Worm (Caenorhabditis elegans) whole organism, young adult: ENCODE measurements around the gene ZK686.1.

ENCODE experiments used
- B0019.2 ChIP-seq: fragments of 200-800 bp; sonication (Bioruptor generic); conservative IDR thresholded peaks from 2 replicates; pipeline ENCODE4 v1.3.6; 2022; ENCODE audit warnings: missing genetic modification reagents, missing genetic modification characterization, missing compliant biosample characterization
- C06A6.2 ChIP-seq: fragments of 200-800 bp; sonication (Bioruptor generic); conservative IDR thresholded peaks from 2 replicates; pipeline ENCODE4 v1.3.6; 2022; ENCODE audit warnings: missing genetic modification characterization, missing compliant biosample characterization
- F10E7.11 ChIP-seq: sonication (generic microtip); optimal IDR thresholded peaks from 2 replicates; lab custom pipeline; 2017; ENCODE audit warnings: mild to moderate bottlenecking, missing genetic modification characterization, moderate library complexity, missing compliant biosample characterization
- F33H1.4 ChIP-seq: fragments of 200-800 bp; sonication (Bioruptor generic); IDR thresholded peaks from 2 replicates; pipeline ENCODE4 v1.3.6; 2022; ENCODE audit warnings: missing genetic modification reagents, missing genetic modification characterization, missing compliant biosample characterization
- F39B2.1 ChIP-seq: fragments of 200-800 bp; sonication (Bioruptor generic); IDR thresholded peaks from 2 replicates; pipeline ENCODE4 v1.3.6; 2022; ENCODE audit warnings: missing genetic modification reagents, missing genetic modification characterization, missing compliant biosample characterization
- F57A8.1 ChIP-seq: fragments of 200-800 bp; sonication (Bioruptor generic); optimal IDR thresholded peaks from 2 replicates; lab custom pipeline; 2018; ENCODE audit warnings: mild to moderate bottlenecking, missing genetic modification characterization, moderate library complexity, missing compliant biosample characterization
- F57C9.4 ChIP-seq: sonication (generic microtip); optimal IDR thresholded peaks from 2 replicates; lab custom pipeline; 2017; ENCODE audit warnings: mild to moderate bottlenecking, missing genetic modification characterization, missing compliant biosample characterization
- K11D2.4 ChIP-seq: fragments of 200-800 bp; sonication (Bioruptor generic); IDR thresholded peaks from 2 replicates; pipeline ENCODE4 v1.3.6; 2022; ENCODE audit warnings: missing genetic modification reagents, missing genetic modification characterization, missing compliant biosample characterization
- Y53F4B.3 ChIP-seq: fragments of 200-800 bp; sonication (Bioruptor generic); IDR thresholded peaks from 2 replicates; pipeline ENCODE4 v1.3.6; 2022; ENCODE audit warnings: missing genetic modification reagents, missing genetic modification characterization, missing compliant biosample characterization
- Y53G8AR.9 ChIP-seq: fragments of 200-800 bp; sonication (Bioruptor generic); conservative IDR thresholded peaks from 2 replicates; pipeline ENCODE4 v1.3.6; 2022; ENCODE audit warnings: missing genetic modification reagents, missing genetic modification characterization, missing compliant biosample characterization
- Y67H2A.10 ChIP-seq: fragments of 200-800 bp; sonication (Bioruptor generic); conservative IDR thresholded peaks from 2 replicates; pipeline ENCODE4 v1.3.6; 2022; ENCODE audit warnings: missing genetic modification reagents, missing genetic modification characterization, missing compliant biosample characterization
- ZK185.1 ChIP-seq: sonication (generic microtip); optimal IDR thresholded peaks from 2 replicates; lab custom pipeline; 2016; ENCODE audit warnings: mild to moderate bottlenecking, missing genetic modification characterization, missing compliant biosample characterization; ENCODE audit not compliant: poor library complexity, severe bottlenecking
- aptf-2 ChIP-seq: fragments of 200-800 bp; sonication (Bioruptor generic); conservative IDR thresholded peaks from 2 replicates; pipeline ENCODE4 v1.3.6; 2022; ENCODE audit warnings: missing genetic modification reagents, missing genetic modification characterization, missing compliant biosample characterization
- atf-7 ChIP-seq: sonication (generic microtip); optimal IDR thresholded peaks from 2 replicates; lab custom pipeline; 2017; ENCODE audit warnings: mild to moderate bottlenecking, missing genetic modification characterization, missing compliant biosample characterization
- athp-1 ChIP-seq: sonication (generic microtip); optimal IDR thresholded peaks from 2 replicates; lab custom pipeline; 2017; ENCODE audit warnings: mild to moderate bottlenecking, missing genetic modification characterization, missing compliant biosample characterization
- attf-5 ChIP-seq: fragments of 200-800 bp; sonication (Bioruptor generic); optimal IDR thresholded peaks from 2 replicates; lab custom pipeline; 2018; ENCODE audit warnings: mild to moderate bottlenecking, missing genetic modification characterization, missing compliant biosample characterization
- ccch-3 ChIP-seq: fragments of 200-800 bp; sonication (Bioruptor generic); optimal IDR thresholded peaks from 2 replicates; lab custom pipeline; 2018; ENCODE audit warnings: mild to moderate bottlenecking, missing genetic modification characterization, missing compliant biosample characterization
- cebp-1 ChIP-seq, 2 experiments: fragments of 200-800 bp in 1 of 2; sonication (Bioruptor generic) in 1 of 2; sonication (generic microtip) in 1 of 2; IDR thresholded peaks in 1 of 2; optimal IDR thresholded peaks in 1 of 2; 2 replicates each; pipeline versions ENCODE4 v1.3.6 to Lab custom; 2017 to 2022; ENCODE audit warnings: missing compliant biosample characterization in 2 of 2, missing genetic modification characterization in 2 of 2, mild to moderate bottlenecking in 1 of 2, missing genetic modification reagents in 1 of 2, moderate library complexity in 1 of 2
- ceh-100 ChIP-seq: fragments of 200-800 bp; sonication (Bioruptor generic); IDR thresholded peaks from 2 replicates; pipeline ENCODE4 v1.3.6; 2022; ENCODE audit warnings: missing genetic modification reagents, missing genetic modification characterization, missing compliant biosample characterization
- ceh-79 ChIP-seq: sonication (generic microtip); optimal IDR thresholded peaks from 2 replicates; lab custom pipeline; 2017; ENCODE audit warnings: mild to moderate bottlenecking, missing genetic modification characterization, missing compliant biosample characterization
- efl-1 ChIP-seq: fragments of 150-350 bp; optimal IDR thresholded peaks from 2 replicates; lab custom pipeline; 2014; ENCODE audit warnings: missing biosample characterization, missing genetic modification reagents, missing genetic modification characterization
- egl-18 ChIP-seq: fragments of 200-800 bp; sonication (Bioruptor generic); IDR thresholded peaks from 2 replicates; pipeline ENCODE4 v1.3.6; 2022; ENCODE audit warnings: missing genetic modification reagents, missing genetic modification characterization, missing compliant biosample characterization
- ekl-4 ChIP-seq: fragments of 200-800 bp; sonication (Bioruptor generic); IDR thresholded peaks from 2 replicates; pipeline ENCODE4 v1.3.6; 2022; ENCODE audit warnings: missing genetic modification reagents, missing genetic modification characterization, missing compliant biosample characterization
- hlh-26 ChIP-seq: fragments of 200-800 bp; sonication (Bioruptor generic); conservative IDR thresholded peaks from 2 replicates; pipeline ENCODE4 v1.3.6; 2022; ENCODE audit warnings: missing genetic modification reagents, missing genetic modification characterization, missing compliant biosample characterization
- hmg-20 ChIP-seq: fragments of 200-800 bp; sonication (Bioruptor generic); IDR thresholded peaks from 2 replicates; pipeline ENCODE4 v1.3.6; 2022; ENCODE audit warnings: missing genetic modification reagents, missing genetic modification characterization, missing compliant biosample characterization
- hsf-1 ChIP-seq: fragments of 200-800 bp; sonication (Bioruptor generic); IDR thresholded peaks from 2 replicates; pipeline ENCODE4 v1.3.6; 2022; ENCODE audit warnings: missing genetic modification reagents, missing genetic modification characterization, missing compliant biosample characterization
- let-607 ChIP-seq, 2 experiments: fragments of 200-800 bp in 1 of 2; sonication (Bioruptor generic) in 1 of 2; sonication (generic microtip) in 1 of 2; optimal IDR thresholded peaks; 2 replicates each; lab custom pipeline; 2016 to 2018; ENCODE audit warnings: mild to moderate bottlenecking in 2 of 2, missing compliant biosample characterization in 2 of 2, missing genetic modification characterization in 2 of 2, moderate library complexity in 2 of 2, missing genotype in 1 of 2
- lin-54 ChIP-seq: fragments of 200-800 bp; sonication (Bioruptor generic); optimal IDR thresholded peaks from 2 replicates; lab custom pipeline; 2018; ENCODE audit warnings: mild to moderate bottlenecking, missing genetic modification characterization, missing compliant biosample characterization
- lsy-27 ChIP-seq: sonication (generic microtip); optimal IDR thresholded peaks from 2 replicates; lab custom pipeline; 2017; ENCODE audit warnings: missing genetic modification characterization, mild to moderate bottlenecking, missing compliant biosample characterization, antibody characterized with exemption, missing genotype, borderline replicate concordance; ENCODE audit not compliant: insufficient read depth
- mcd-1 ChIP-seq: fragments of 200-800 bp; sonication (Bioruptor generic); IDR thresholded peaks from 2 replicates; pipeline ENCODE4 v1.3.6; 2022; ENCODE audit warnings: missing genetic modification reagents, missing genetic modification characterization, missing compliant biosample characterization
- nfyb-1 ChIP-seq: fragments of 200-800 bp; sonication (Bioruptor generic); IDR thresholded peaks from 2 replicates; pipeline ENCODE4 v1.3.6; 2022; ENCODE audit warnings: missing genetic modification reagents, missing genetic modification characterization, missing compliant biosample characterization
- nhr-120 ChIP-seq: fragments of 200-800 bp; sonication (Bioruptor generic); IDR thresholded peaks from 2 replicates; pipeline ENCODE4 v1.3.6; 2022; ENCODE audit warnings: missing genetic modification characterization, missing compliant biosample characterization
- nhr-179 ChIP-seq: sonication (generic microtip); optimal IDR thresholded peaks from 2 replicates; lab custom pipeline; 2016; ENCODE audit warnings: mild to moderate bottlenecking, missing genetic modification characterization, missing compliant biosample characterization
- nhr-80 ChIP-seq: sonication (generic microtip); optimal IDR thresholded peaks from 2 replicates; lab custom pipeline; 2016; ENCODE audit warnings: missing genetic modification characterization, missing compliant biosample characterization
- repo-1 ChIP-seq: sonication (generic microtip); optimal IDR thresholded peaks from 2 replicates; lab custom pipeline; 2017; ENCODE audit warnings: mild to moderate bottlenecking, missing genetic modification characterization, missing compliant biosample characterization
- snpc-1.1 ChIP-seq: sonication (generic microtip); optimal IDR thresholded peaks from 2 replicates; lab custom pipeline; 2017; ENCODE audit warnings: missing genetic modification characterization, mild to moderate bottlenecking, missing compliant biosample characterization, antibody characterized with exemption, moderate library complexity, missing genotype, missing genetic modification reagents; ENCODE audit not compliant: insufficient read depth
- tlf-1 ChIP-seq: fragments of 200-800 bp; sonication (Bioruptor generic); optimal IDR thresholded peaks from 2 replicates; lab custom pipeline; 2018; ENCODE audit warnings: mild to moderate bottlenecking, missing genetic modification characterization, missing compliant biosample characterization
- zim-3 ChIP-seq: sonication (generic microtip); optimal IDR thresholded peaks from 2 replicates; lab custom pipeline; 2017; ENCODE audit warnings: mild to moderate bottlenecking, missing genetic modification characterization, moderate library complexity, missing compliant biosample characterization
- ztf-25 ChIP-seq: fragments of 200-800 bp; sonication (Bioruptor generic); IDR thresholded peaks from 2 replicates; pipeline ENCODE4 v1.3.6; 2022; ENCODE audit warnings: missing genetic modification reagents, missing genetic modification characterization, missing compliant biosample characterization
- ztf-28 ChIP-seq: fragments of 200-800 bp; sonication (Bioruptor generic); IDR thresholded peaks from 2 replicates; pipeline ENCODE4 v1.3.6; 2022; ENCODE audit warnings: missing genetic modification reagents, missing genetic modification characterization, missing compliant biosample characterization
- ztf-6 ChIP-seq: fragments of 200-800 bp; sonication (Bioruptor generic); IDR thresholded peaks from 2 replicates; pipeline ENCODE4 v1.3.6; 2022; ENCODE audit warnings: missing genetic modification reagents, missing genetic modification characterization, missing compliant biosample characterization

ZK686.1 gene

ce11 chrIII:7730331-7730730 is 42.6 kb upstream of the ZK686.1 start:
- TF ChIP-seq nfyb-1 (peak; percentile 57; the same call in 1 of the 2 replicates), let-607 (tag; optimal IDR thresholded peaks at IDR 0.05; lab: Kevin White, UChicago) (peak; percentile 14 to 67), aptf-2 (GFP tag; lab: Robert Waterston, UW) (no peak), nhr-80 (tag; lab: Kevin White, UChicago) (peak; percentile 93), lsy-27 (tag; lab: Kevin White, UChicago) (no peak), ztf-25 (GFP tag; lab: Robert Waterston, UW) (no peak), ZK185.1 (tag; lab: Kevin White, UChicago) (peak; percentile 51), attf-5 (GFP tag; lab: Kevin White, UChicago) (peak; percentile 2), Y53F4B.3 (GFP tag; lab: Robert Waterston, UW) (no peak), snpc-1.1 (tag; lab: Kevin White, UChicago) (no peak), tlf-1 (peak; percentile 25), Y67H2A.10 (GFP tag; lab: Robert Waterston, UW) (no peak), ztf-6 (GFP tag; lab: Robert Waterston, UW) (no peak), egl-18 (0 out of 2 replicates have a peak, but pooled peaks have one; percentile 31)

DNA sequence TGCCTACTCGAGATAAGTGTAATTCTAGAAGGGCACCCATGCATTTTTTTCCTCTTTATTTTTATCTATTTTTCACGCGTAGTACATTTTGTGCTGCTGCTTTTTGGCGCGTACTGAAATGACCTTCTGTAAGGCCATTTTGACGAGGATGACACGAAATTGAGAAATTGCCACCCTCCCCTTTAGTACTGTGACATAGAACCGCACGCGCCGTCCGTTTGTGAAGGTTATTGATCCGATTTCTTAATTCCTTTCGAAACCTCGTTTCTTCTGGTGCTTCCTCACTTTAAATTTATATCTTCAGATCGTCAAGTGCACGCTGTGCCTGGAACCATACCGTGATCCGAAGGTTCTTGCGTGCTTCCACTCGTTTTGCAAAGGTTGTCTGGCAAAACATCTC is 41.8 kb upstream of the ZK686.1 start:
- TF ChIP-seq B0019.2 (no peak), nfyb-1 (0 out of 2 replicates have a peak, but pooled peaks have one; percentile 41), mcd-1 (no peak), nhr-179 (tag; lab: Kevin White, UChicago) (no peak), K11D2.4 (GFP tag; lab: Robert Waterston, UW) (no peak), egl-18 (no peak), hmg-20 (no peak), nhr-120 (GFP tag; lab: Robert Waterston, UW) (no peak), ceh-79 (no peak), hlh-26 (GFP tag; lab: Robert Waterston, UW) (no peak), athp-1 (tag; lab: Kevin White, UChicago) (no peak), F10E7.11 (tag; lab: Kevin White, UChicago) (no peak), atf-7 (no peak), F33H1.4 (GFP tag; lab: Robert Waterston, UW) (no peak), ekl-4 (GFP tag; lab: Robert Waterston, UW) (peak; percentile 29; the same call in 1 of the 2 replicates), hsf-1 (no peak), tlf-1 (no peak), Y53G8AR.9 (GFP tag; lab: Robert Waterston, UW) (0 out of 2 replicates have a peak, but pooled peaks have one; percentile 10), efl-1 (no peak), C06A6.2 (GFP tag; lab: Robert Waterston, UW) (no peak), F57A8.1 (GFP tag; lab: Kevin White, UChicago) (no peak), ccch-3 (no peak), F39B2.1 (no peak)

- no peak for TF ChIP-seq zim-3 (tag; lab: Kevin White, UChicago)
- no peak for TF ChIP-seq snpc-1.1 (tag; lab: Kevin White, UChicago)
- no peak for TF ChIP-seq ceh-100 (GFP tag; lab: Robert Waterston, UW)
- peak; percentile 30 for TF ChIP-seq repo-1 (tag; lab: Kevin White, UChicago)
- TF ChIP-seq cebp-1 (GFP tag; IDR thresholded peaks at IDR 0.05; lab: Robert Waterston, UW), result peak; percentile 34; the same call in 1 of the 2 replicates
- TF ChIP-seq cebp-1 (tag; optimal IDR thresholded peaks at IDR 0.05; lab: Kevin White, UChicago), result no peak
- TF ChIP-seq ztf-28, result no peak
- no peak for TF ChIP-seq athp-1 (tag; lab: Kevin White, UChicago)
- TF ChIP-seq lin-54 (GFP tag; lab: Kevin White, UChicago), result peak; percentile 10
- TF ChIP-seq F57C9.4 (tag; lab: Kevin White, UChicago), result no peak
Observed at ce11 chrIII:7733563-7733962, 39.4 kb upstream of the ZK686.1 start.
